Fruit fly (Drosophila melanogaster) whole organism, adult: ENCODE results near the gene tilB.

ENCODE experiments used
- CG11617 ChIP-seq: fragments of 200-800 bp; sonication (Bioruptor generic); optimal IDR thresholded peaks from 2 replicates; lab custom pipeline; 2017; ENCODE audit warnings: mild to moderate bottlenecking, missing biosample characterization, missing genetic modification reagents, missing genetic modification characterization
- CG12768 ChIP-seq: fragments of 200-800 bp; sonication (Bioruptor generic); optimal IDR thresholded peaks from 2 replicates; lab custom pipeline; 2017; ENCODE audit warnings: missing biosample characterization, missing genetic modification characterization, mild to moderate bottlenecking, moderate library complexity, missing genetic modification reagents
- CG14711 ChIP-seq: fragments of 200-800 bp; sonication (Bioruptor generic); optimal IDR thresholded peaks from 2 replicates; lab custom pipeline; 2018; ENCODE audit warnings: missing biosample characterization, mild to moderate bottlenecking, missing genetic modification characterization, moderate library complexity
- CG1620 ChIP-seq: fragments of 200-800 bp; sonication (Bioruptor generic); optimal IDR thresholded peaks from 2 replicates; lab custom pipeline; 2016; ENCODE audit warnings: missing biosample characterization, missing genetic modification characterization
- CG33017 ChIP-seq: fragments of 200-800 bp; sonication (Bioruptor generic); optimal IDR thresholded peaks from 2 replicates; lab custom pipeline; 2018; ENCODE audit warnings: missing biosample characterization, mild to moderate bottlenecking, missing genetic modification characterization, moderate library complexity
- CG5204 ChIP-seq: fragments of 200-800 bp; sonication (Bioruptor generic); optimal IDR thresholded peaks from 2 replicates; lab custom pipeline; 2016; ENCODE audit warnings: missing biosample characterization, missing genetic modification characterization
- CG7045 ChIP-seq: fragments of 200-800 bp; sonication (Bioruptor generic); optimal IDR thresholded peaks from 2 replicates; lab custom pipeline; 2017; ENCODE audit warnings: missing biosample characterization, mild to moderate bottlenecking, missing genetic modification characterization
- CG7101 ChIP-seq: fragments of 200-800 bp; sonication (Bioruptor generic); optimal IDR thresholded peaks from 2 replicates; lab custom pipeline; 2018; ENCODE audit warnings: missing biosample characterization, mild to moderate bottlenecking, missing genetic modification characterization, moderate library complexity
- Clk ChIP-seq: fragments of 200-800 bp; sonication (Bioruptor generic); optimal IDR thresholded peaks from 2 replicates; lab custom pipeline; 2017; ENCODE audit warnings: missing biosample characterization, missing genetic modification characterization
- Crg-1 ChIP-seq: fragments of 200-800 bp; sonication (Bioruptor generic); optimal IDR thresholded peaks from 2 replicates; lab custom pipeline; 2016; ENCODE audit warnings: missing biosample characterization, missing genetic modification characterization
- Hr96 ChIP-seq: fragments of 200-800 bp; sonication (Bioruptor generic); optimal IDR thresholded peaks from 2 replicates; lab custom pipeline; 2016; ENCODE audit warnings: missing biosample characterization, missing genetic modification characterization
- Mnt ChIP-seq: fragments of 200-800 bp; sonication (Bioruptor generic); optimal IDR thresholded peaks from 2 replicates; lab custom pipeline; 2016; ENCODE audit warnings: missing biosample characterization, mild to moderate bottlenecking, missing genetic modification characterization
- bab1 ChIP-seq: fragments of 200-800 bp; sonication (Bioruptor generic); optimal IDR thresholded peaks from 3 replicates; lab custom pipeline; 2019; ENCODE audit warnings: missing biosample characterization, mild to moderate bottlenecking, missing genetic modification characterization, moderate library complexity
- cic ChIP-seq: fragments of 200-800 bp; sonication (Bioruptor generic); optimal IDR thresholded peaks from 2 replicates; lab custom pipeline; 2017; ENCODE audit warnings: missing biosample characterization, mild to moderate bottlenecking, missing genetic modification characterization, moderate library complexity
- cnc ChIP-seq, 2 experiments: fragments of >200 bp; optimal IDR thresholded peaks; 2 replicates each; lab custom pipeline; 2017
- kay ChIP-seq: fragments of 200-800 bp; sonication (Bioruptor generic); peaks from one replicate; lab custom pipeline; 2016; ENCODE audit warnings: missing biosample characterization, missing genetic modification characterization, borderline replicate concordance
- ovo ChIP-seq: fragments of 200-800 bp; sonication (Bioruptor generic); optimal IDR thresholded peaks from 2 replicates; lab custom pipeline; 2016; ENCODE audit warnings: missing biosample characterization, missing genetic modification characterization
- pad ChIP-seq: fragments of 200-800 bp; sonication (Bioruptor generic); optimal IDR thresholded peaks from 3 replicates; lab custom pipeline; 2017; ENCODE audit warnings: missing biosample characterization, missing genetic modification characterization, mild to moderate bottlenecking, moderate library complexity, missing genetic modification reagents
- tj ChIP-seq: fragments of 200-800 bp; sonication (Bioruptor generic); optimal IDR thresholded peaks from 3 replicates; lab custom pipeline; 2017; ENCODE audit warnings: missing biosample characterization, mild to moderate bottlenecking, missing genetic modification characterization, moderate library complexity
- toe ChIP-seq: fragments of 200-800 bp; sonication (Bioruptor generic); optimal IDR thresholded peaks from 2 replicates; lab custom pipeline; 2016; ENCODE audit warnings: missing biosample characterization, missing genetic modification characterization

tilB gene

dm6 chrX:22487667-22488593, 38.4 kb downstream of the tilB start:
- TF ChIP-seq CG7101 (peak; percentile 9), CG1620 (no peak), CG14711 (tag; lab: Kevin White, UChicago) (peak; percentile 38), Crg-1 (GFP tag; lab: Kevin White, UChicago) (no peak), cic (GFP tag; lab: Kevin White, UChicago) (peak; percentile 11), kay (GFP tag; lab: Kevin White, UChicago) (peak; percentile 89), tj (GFP tag; lab: Kevin White, UChicago) (peak; percentile 27), toe (GFP tag; lab: Kevin White, UChicago) (no peak)

- TF ChIP-seq cic (GFP tag; lab: Kevin White, UChicago) (peak; percentile 72), CG5204 (GFP tag; lab: Kevin White, UChicago) (no peak), CG33017 (tag; lab: Kevin White, UChicago) (no peak), tj (GFP tag; lab: Kevin White, UChicago) (no peak), CG12768 (GFP tag; lab: Kevin White, UChicago) (no peak), kay (GFP tag; lab: Kevin White, UChicago) (no peak), Crg-1 (GFP tag; lab: Kevin White, UChicago) (no peak)
Measured at dm6 chrX:22490584-22490983, 41.0 kb downstream of the tilB start.

dm6 chrX:22491028-22491769, 41.7 kb downstream of the tilB start:
- peak; percentile 52 for TF ChIP-seq CG7101
- TF ChIP-seq CG33017 (tag; lab: Kevin White, UChicago), result peak; percentile 21
- TF ChIP-seq kay (GFP tag; lab: Kevin White, UChicago), result no peak
- TF ChIP-seq pad, result peak; percentile 66
- peak; percentile 5 for TF ChIP-seq CG12768 (GFP tag; lab: Kevin White, UChicago)
- TF ChIP-seq CG11617 (GFP tag; lab: Kevin White, UChicago), result peak; percentile 90
- TF ChIP-seq CG5204 (GFP tag; lab: Kevin White, UChicago), result no peak
- TF ChIP-seq CG1620, result no peak
- TF ChIP-seq ovo (GFP tag; lab: Kevin White, UChicago), result peak; percentile 92
- peak; percentile 12 for TF ChIP-seq cic (GFP tag; lab: Kevin White, UChicago)
- TF ChIP-seq CG7045, result peak; percentile 16
- TF ChIP-seq tj (GFP tag; lab: Kevin White, UChicago), result peak; percentile 64
- TF ChIP-seq toe (GFP tag; lab: Kevin White, UChicago), result peak; percentile 19
- no peak for TF ChIP-seq Clk (GFP tag; lab: Kevin White, UChicago)
- peak; percentile 44 for TF ChIP-seq bab1
- peak; percentile 6 for TF ChIP-seq Mnt (GFP tag; lab: Kevin White, UChicago)

DNA sequence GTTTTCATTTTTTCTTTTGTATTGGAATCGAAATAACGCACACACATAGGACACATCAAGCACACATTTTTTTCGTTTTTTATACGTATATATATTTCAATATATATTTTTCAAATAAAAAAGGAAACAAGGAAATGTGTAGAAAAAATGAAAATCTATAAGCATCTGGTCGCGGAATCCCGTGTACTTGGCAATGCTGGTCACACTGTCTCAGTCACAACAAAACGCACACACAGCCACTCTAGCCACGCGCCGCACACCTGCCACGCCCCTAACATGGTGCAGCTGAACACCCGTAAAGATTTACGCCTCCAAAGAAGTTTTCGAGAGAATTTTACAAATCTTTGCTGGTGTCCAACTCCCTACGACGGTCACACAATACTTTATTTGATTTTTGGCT, 50.0 kb downstream of the tilB start:
- TF ChIP-seq Mnt (GFP tag; lab: Kevin White, UChicago) (no peak), Hr96 (GFP tag; lab: Kevin White, UChicago) (no peak), bab1 (no peak), tj (GFP tag; lab: Kevin White, UChicago) (no peak), kay (GFP tag; lab: Kevin White, UChicago) (no peak), cic (GFP tag; lab: Kevin White, UChicago) (no peak), CG1620 (no peak), CG5204 (GFP tag; lab: Kevin White, UChicago) (no peak), cnc (optimal IDR thresholded peaks at IDR 0.05; lab: Kevin White, UChicago) (no peak), Crg-1 (GFP tag; lab: Kevin White, UChicago) (no peak), CG14711 (tag; lab: Kevin White, UChicago) (no peak), CG12768 (GFP tag; lab: Kevin White, UChicago) (no peak), CG11617 (GFP tag; lab: Kevin White, UChicago) (no peak), ovo (GFP tag; lab: Kevin White, UChicago) (no peak), CG33017 (tag; lab: Kevin White, UChicago) (no peak), Clk (GFP tag; lab: Kevin White, UChicago) (no peak), toe (GFP tag; lab: Kevin White, UChicago) (no peak)
